Worm (Caenorhabditis elegans) whole organism, midembryonic: ENCODE results near the gene rft-2.

Source experiments
- cog-1 ChIP-seq: sonication (generic microtip); optimal IDR thresholded peaks from 2 replicates; lab custom pipeline; 2016; ENCODE audit warnings: missing genetic modification characterization, missing compliant biosample characterization
- flt-1 ChIP-seq: fragments of 200-800 bp; sonication (Bioruptor generic); IDR thresholded peaks from 2 replicates; pipeline ENCODE4 v1.3.6; 2022; ENCODE audit warnings: missing genetic modification characterization, missing compliant biosample characterization
- klf-2 ChIP-seq: fragments of 200-800 bp; sonication (Bioruptor generic); conservative IDR thresholded peaks from 2 replicates; pipeline ENCODE4 v1.3.6; 2022; ENCODE audit warnings: missing genetic modification reagents, missing genetic modification characterization, missing compliant biosample characterization
- med-1 ChIP-seq: sonication (generic microtip); optimal IDR thresholded peaks from 2 replicates; lab custom pipeline; 2017; ENCODE audit warnings: missing genetic modification characterization, mild to moderate bottlenecking, missing compliant biosample characterization, antibody characterized with exemption, missing genetic modification reagents; ENCODE audit not compliant: insufficient read depth
- ztf-23 ChIP-seq: fragments of 200-800 bp; sonication (Bioruptor generic); IDR thresholded peaks from 2 replicates; pipeline ENCODE4 v1.3.6; 2022; ENCODE audit warnings: missing genetic modification reagents, missing genetic modification characterization, missing compliant biosample characterization
- ztf-29 ChIP-seq: fragments of 200-800 bp; sonication (Bioruptor generic); IDR thresholded peaks from 2 replicates; pipeline ENCODE4 v1.3.6; 2022; ENCODE audit warnings: missing genetic modification reagents, missing genetic modification characterization, missing compliant biosample characterization

DNA sequence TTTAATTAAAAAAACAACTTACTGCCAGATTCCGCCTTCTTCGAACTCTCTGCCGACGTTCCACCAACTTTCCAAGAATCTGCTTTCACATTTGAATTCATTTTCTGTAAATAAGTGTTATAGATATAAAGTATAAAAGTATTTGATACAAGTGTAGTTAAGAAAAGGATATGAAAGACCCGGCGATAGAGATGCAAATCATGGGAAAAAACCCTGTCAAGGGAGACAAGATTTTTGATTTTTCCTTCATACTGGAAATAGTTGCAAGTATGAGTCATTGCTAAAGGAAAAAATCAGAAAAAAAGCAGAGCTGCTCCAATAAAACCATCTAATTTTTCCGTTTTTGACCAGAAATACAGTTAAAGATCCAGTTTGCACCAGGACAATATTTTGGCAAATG is 54.1 kb downstream of the rft-2 start, which contains the start of gene F13A2.3:
- no peak for TF ChIP-seq med-1 (GFP tag; lab: Kevin White, UChicago)
- no peak for TF ChIP-seq ztf-29 (GFP tag; lab: Robert Waterston, UW)
- no peak for TF ChIP-seq flt-1 (GFP tag; lab: Robert Waterston, UW)
- no peak for TF ChIP-seq cog-1 (tag; lab: Kevin White, UChicago)
- no peak for TF ChIP-seq ztf-23
- no peak for TF ChIP-seq klf-2 (GFP tag; lab: Robert Waterston, UW)
